Worm (Caenorhabditis elegans) whole organism, early embryonic: ENCODE results near the gene W05H5.1.

Experiments
- F13C5.2 ChIP-seq: sonication (generic microtip); optimal IDR thresholded peaks from 2 replicates; lab custom pipeline; 2017; ENCODE audit warnings: mild to moderate bottlenecking, missing genetic modification characterization, inconsistent platforms, missing compliant biosample characterization
- ama-1 ChIP-seq: fragments of 150-350 bp; optimal IDR thresholded peaks from 2 replicates; lab custom pipeline; 2014
- ceh-13 ChIP-seq: fragments of 200-800 bp; sonication (Bioruptor generic); optimal IDR thresholded peaks from 2 replicates; lab custom pipeline; 2018; ENCODE audit warnings: mild to moderate bottlenecking, missing genetic modification characterization, missing compliant biosample characterization
- ets-7 ChIP-seq: sonication (generic microtip); optimal IDR thresholded peaks from 2 replicates; lab custom pipeline; 2016; ENCODE audit warnings: missing genotype, missing genetic modification characterization, missing compliant biosample characterization
- hmbx-1 ChIP-seq: sonication (generic microtip); optimal IDR thresholded peaks from 2 replicates; lab custom pipeline; 2016; ENCODE audit warnings: mild to moderate bottlenecking, missing genetic modification characterization, missing compliant biosample characterization
- hnd-1 ChIP-seq: sonication (generic microtip); optimal IDR thresholded peaks from 2 replicates; lab custom pipeline; 2016; ENCODE audit warnings: missing genetic modification characterization, missing compliant biosample characterization
- pes-1 ChIP-seq: fragments of 200-800 bp; sonication (Bioruptor generic); IDR thresholded peaks from 2 replicates; pipeline ENCODE4 v1.3.6; 2022; ENCODE audit warnings: missing genetic modification reagents, missing genetic modification characterization, missing compliant biosample characterization
- scrt-1 ChIP-seq: fragments of 200-800 bp; sonication (Bioruptor generic); IDR thresholded peaks from 2 replicates; pipeline ENCODE4 v1.3.6; 2022; ENCODE audit warnings: missing genetic modification characterization, missing compliant biosample characterization
- sea-1 ChIP-seq: fragments of 200-800 bp; sonication (Bioruptor generic); conservative IDR thresholded peaks from 2 replicates; pipeline ENCODE4 v1.3.6; 2022; ENCODE audit warnings: missing genetic modification characterization, missing compliant biosample characterization
- tbx-37 ChIP-seq: fragments of 200-800 bp; sonication (Bioruptor generic); conservative IDR thresholded peaks from 2 replicates; pipeline ENCODE4 v1.3.6; 2022; ENCODE audit warnings: missing genetic modification reagents, missing genetic modification characterization, missing compliant biosample characterization

ce11 chrII:12435202-12435872 is 9.2 kb downstream of the W05H5.1 start:
- TF ChIP-seq tbx-37 (GFP tag; lab: Robert Waterston, UW): no peak
- no peak for TF ChIP-seq hnd-1
- no peak for TF ChIP-seq pes-1
- no peak for TF ChIP-seq ets-7 (tag; lab: Kevin White, UChicago)
- no peak for TF ChIP-seq F13C5.2 (tag; lab: Kevin White, UChicago)
- TF ChIP-seq scrt-1: no peak
- TF ChIP-seq hmbx-1 (tag; lab: Kevin White, UChicago): no peak
- no peak for TF ChIP-seq ama-1 (lab: Kevin White, UChicago)
- no peak for TF ChIP-seq sea-1 (GFP tag; lab: Robert Waterston, UW)
- TF ChIP-seq ceh-13 (GFP tag; lab: Kevin White, UChicago): no peak
